Worm (Caenorhabditis elegans) whole organism, early embryonic: ENCODE data around the gene R10H10.3.

Experiments used
- ama-1 ChIP-seq: fragments of 150-350 bp; optimal IDR thresholded peaks from 2 replicates; lab custom pipeline; 2014
- pes-1 ChIP-seq: fragments of 200-800 bp; sonication (Bioruptor generic); IDR thresholded peaks from 2 replicates; pipeline ENCODE4 v1.3.6; 2022; ENCODE audit warnings: missing genetic modification reagents, missing genetic modification characterization, missing compliant biosample characterization
- tbx-11 ChIP-seq: fragments of 200-800 bp; sonication (Bioruptor generic); IDR thresholded peaks from 2 replicates; pipeline ENCODE4 v1.3.6; 2022; ENCODE audit warnings: missing genetic modification characterization, missing compliant biosample characterization

DNA sequence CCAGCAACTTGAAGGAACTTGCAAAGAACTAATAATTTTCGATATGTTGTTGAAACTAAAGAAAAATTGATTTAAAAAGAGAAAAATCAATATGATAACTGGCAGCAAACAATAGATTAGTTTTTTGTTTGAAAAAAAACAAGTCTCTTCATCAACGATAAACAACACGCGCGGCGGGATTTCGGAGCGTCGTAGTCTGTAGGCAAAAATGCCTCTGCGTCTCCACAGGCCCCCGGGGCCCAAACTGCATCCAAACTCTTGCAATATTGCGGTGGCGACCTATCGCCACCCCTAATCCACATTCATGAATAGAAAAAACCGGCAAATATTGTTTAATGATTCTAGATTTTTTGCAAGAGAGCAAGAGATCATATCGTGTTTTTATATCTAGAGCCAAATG is 36.8 kb downstream of the R10H10.3 start:
- TF ChIP-seq ama-1 (no peak), tbx-11 (GFP tag; lab: Robert Waterston, UW) (no peak), pes-1 (GFP tag; lab: Robert Waterston, UW) (no peak)
